Fruit fly (Drosophila melanogaster) whole organism, adult: Measurements from ENCODE around the gene RluA-2.
A peak's percentile ranks its signal among the peaks of the same experiment; 100 is the strongest.

Source experiments
- CG11617 ChIP-seq: fragments of 200-800 bp; sonication (Bioruptor generic); optimal IDR thresholded peaks from 2 replicates; lab custom pipeline; 2017; ENCODE audit warnings: mild to moderate bottlenecking, missing biosample characterization, missing genetic modification reagents, missing genetic modification characterization
- CG33017 ChIP-seq: fragments of 200-800 bp; sonication (Bioruptor generic); optimal IDR thresholded peaks from 2 replicates; lab custom pipeline; 2018; ENCODE audit warnings: missing biosample characterization, mild to moderate bottlenecking, missing genetic modification characterization, moderate library complexity
- Clk ChIP-seq: fragments of 200-800 bp; sonication (Bioruptor generic); optimal IDR thresholded peaks from 2 replicates; lab custom pipeline; 2017; ENCODE audit warnings: missing biosample characterization, missing genetic modification characterization
- Crg-1 ChIP-seq: fragments of 200-800 bp; sonication (Bioruptor generic); optimal IDR thresholded peaks from 2 replicates; lab custom pipeline; 2016; ENCODE audit warnings: missing biosample characterization, missing genetic modification characterization
- ovo ChIP-seq: fragments of 200-800 bp; sonication (Bioruptor generic); optimal IDR thresholded peaks from 2 replicates; lab custom pipeline; 2016; ENCODE audit warnings: missing biosample characterization, missing genetic modification characterization
- pad ChIP-seq: fragments of 200-800 bp; sonication (Bioruptor generic); optimal IDR thresholded peaks from 3 replicates; lab custom pipeline; 2017; ENCODE audit warnings: missing biosample characterization, missing genetic modification characterization, mild to moderate bottlenecking, moderate library complexity, missing genetic modification reagents
- toe ChIP-seq: fragments of 200-800 bp; sonication (Bioruptor generic); optimal IDR thresholded peaks from 2 replicates; lab custom pipeline; 2016; ENCODE audit warnings: missing biosample characterization, missing genetic modification characterization

DNA sequence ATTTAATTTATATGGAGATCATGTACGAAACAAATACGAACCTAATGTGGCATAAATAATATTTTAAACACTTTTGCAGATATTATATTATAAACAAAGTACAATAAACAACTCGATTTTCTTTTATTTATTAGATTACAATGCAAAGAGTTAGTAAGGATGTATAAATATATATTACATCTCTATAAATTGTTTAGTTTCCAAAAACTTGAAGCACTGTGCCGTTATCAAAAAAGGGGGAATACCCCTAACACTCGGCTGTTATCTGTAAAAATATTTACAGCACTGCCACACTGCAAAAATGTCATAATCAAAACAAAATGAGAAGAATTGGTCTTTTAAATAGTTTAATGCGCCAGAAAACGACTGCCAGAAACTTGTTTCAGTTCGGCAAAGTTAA, 48.3 kb upstream of the RluA-2 start, which contains the start of gene CG5188:
- TF ChIP-seq Crg-1 (GFP tag; lab: Kevin White, UChicago) (no peak), toe (GFP tag; lab: Kevin White, UChicago) (no peak), CG33017 (peak; percentile 66), Clk (GFP tag; lab: Kevin White, UChicago) (no peak), ovo (GFP tag; lab: Kevin White, UChicago) (peak; percentile 10), CG11617 (GFP tag; lab: Kevin White, UChicago) (peak; percentile 55), pad (no peak)
